Worm (Caenorhabditis elegans): ENCODE measurements around the gene Y54G2A.10.

DNA sequence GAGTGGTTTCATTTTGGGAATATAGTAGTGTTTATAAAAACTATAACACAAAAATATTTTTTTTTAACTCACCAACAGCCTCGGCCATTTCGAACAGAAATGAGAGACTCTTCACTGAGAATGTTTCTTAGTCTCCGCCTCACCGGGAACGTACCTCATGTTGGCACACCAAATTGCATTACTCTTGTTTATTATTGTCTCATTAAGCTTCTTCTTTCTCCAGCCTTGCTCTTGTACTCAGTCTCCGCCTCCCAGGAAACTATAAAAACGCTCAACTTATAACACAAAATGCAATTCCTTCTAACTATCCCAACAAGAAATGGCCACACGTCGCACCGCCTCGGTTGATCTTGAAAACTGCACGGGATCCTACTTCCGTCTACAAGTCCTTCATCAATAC, 33.1 kb downstream of the Y54G2A.10 start, which contains the start of the genes Y54G2A.48 and pudl-1:
- TF ChIP-seq klf-2 (GFP tag; conservative IDR thresholded peaks at IDR 0.05) (no peak), flt-1 (GFP tag; IDR thresholded peaks at IDR 0.05) (no peak), med-1 (GFP tag; optimal IDR thresholded peaks at IDR 0.05; ENCODE audit: insufficient read depth) (no peak)

All from whole organism, midembryonic.